Fruit fly (Drosophila melanogaster) whole organism, embryonic: ENCODE data around the gene Erk7.

Experiments
- Aef1 ChIP-seq: fragments of 200-800 bp; sonication (Bioruptor generic); IDR thresholded peaks from 3 replicates; pipeline ENCODE4 v1.3.6; 2022; ENCODE audit warnings: missing biosample characterization, missing genetic modification characterization
- Atf6 ChIP-seq: fragments of 200-800 bp; sonication (Bioruptor generic); IDR thresholded peaks from 2 replicates; pipeline ENCODE4 v1.3.6; 2022; ENCODE audit warnings: missing biosample characterization, missing genetic modification characterization
- CG11456 ChIP-seq: fragments of 200-800 bp; sonication (Bioruptor generic); IDR thresholded peaks from 3 replicates; pipeline ENCODE4 v1.3.6; 2022; ENCODE audit warnings: missing biosample characterization, missing genetic modification characterization
- CG12391 ChIP-seq: fragments of 200-800 bp; sonication (Bioruptor generic); optimal IDR thresholded peaks from 3 replicates; lab custom pipeline; 2018; ENCODE audit warnings: missing biosample characterization, mild to moderate bottlenecking, missing genetic modification characterization, moderate library complexity
- CG16813 ChIP-seq: fragments of 200-800 bp; sonication (Bioruptor generic); IDR thresholded peaks from 3 replicates; pipeline ENCODE4 v1.3.6; 2022; ENCODE audit warnings: missing biosample characterization, missing genetic modification characterization; ENCODE audit not compliant: partially characterized antibody
- CG17359 ChIP-seq: fragments of 200-800 bp; sonication (Bioruptor generic); optimal IDR thresholded peaks from 3 replicates; lab custom pipeline; 2018; ENCODE audit warnings: missing biosample characterization, mild to moderate bottlenecking, missing genetic modification characterization, moderate library complexity
- CG17802 ChIP-seq: fragments of 200-800 bp; sonication (Bioruptor generic); optimal IDR thresholded peaks from 2 replicates; lab custom pipeline; 2018; ENCODE audit warnings: missing biosample characterization, mild to moderate bottlenecking, missing genetic modification characterization, moderate library complexity
- CG18476 ChIP-seq: fragments of 200-800 bp; sonication (Bioruptor generic); optimal IDR thresholded peaks from 2 replicates; lab custom pipeline; 2016; ENCODE audit warnings: missing biosample characterization, mild to moderate bottlenecking, missing genetic modification characterization
- CG2116 ChIP-seq: fragments of 200-800 bp; sonication (Bioruptor generic); optimal IDR thresholded peaks from 3 replicates; lab custom pipeline; 2018; ENCODE audit warnings: missing biosample characterization, mild to moderate bottlenecking, missing genetic modification characterization
- CG2120 ChIP-seq: fragments of 200-800 bp; sonication (Bioruptor generic); optimal IDR thresholded peaks from 3 replicates; lab custom pipeline; 2016; ENCODE audit warnings: missing biosample characterization, missing genetic modification characterization
- CG2889 ChIP-seq: fragments of 200-800 bp; sonication (Bioruptor generic); IDR thresholded peaks from 3 replicates; pipeline ENCODE4 v1.3.6; 2022; ENCODE audit warnings: missing biosample characterization, missing genetic modification characterization
- CG3995 ChIP-seq: fragments of 200-800 bp; sonication (Bioruptor generic); optimal IDR thresholded peaks from 3 replicates; lab custom pipeline; 2016; ENCODE audit warnings: missing biosample characterization, missing genetic modification characterization
- CG4424 ChIP-seq: fragments of 200-800 bp; sonication (Bioruptor generic); optimal IDR thresholded peaks from 3 replicates; lab custom pipeline; 2016; ENCODE audit warnings: missing biosample characterization, missing genetic modification characterization
- CG8924 ChIP-seq: fragments of 200-800 bp; optimal IDR thresholded peaks from 3 replicates; lab custom pipeline; 2019; ENCODE audit warnings: missing biosample characterization, mild to moderate bottlenecking, missing genetic modification characterization, moderate library complexity
- CG9215 ChIP-seq: fragments of 200-800 bp; sonication (Bioruptor generic); IDR thresholded peaks from 2 replicates; pipeline ENCODE4 v1.3.6; 2022; ENCODE audit warnings: missing biosample characterization, missing genetic modification characterization
- CG9797 ChIP-seq: fragments of 200-800 bp; sonication (Bioruptor generic); optimal IDR thresholded peaks from 3 replicates; lab custom pipeline; 2018; ENCODE audit warnings: missing biosample characterization, mild to moderate bottlenecking, missing genetic modification characterization
- Chrac-16 ChIP-seq: fragments of 200-800 bp; sonication (Bioruptor generic); optimal IDR thresholded peaks from 3 replicates; lab custom pipeline; 2016; ENCODE audit warnings: missing biosample characterization, missing genetic modification characterization
- D19A ChIP-seq: fragments of 200-800 bp; optimal IDR thresholded peaks from 3 replicates; lab custom pipeline; 2019; ENCODE audit warnings: missing biosample characterization, mild to moderate bottlenecking, missing genetic modification characterization, moderate library complexity
- Dbx ChIP-seq: fragments of 200-800 bp; sonication (Bioruptor generic); IDR thresholded peaks from 3 replicates; pipeline ENCODE4 v1.3.6; 2022; ENCODE audit warnings: missing biosample characterization, missing genetic modification characterization
- ERR ChIP-seq: fragments of 200-800 bp; sonication (Bioruptor generic); optimal IDR thresholded peaks from 2 replicates; lab custom pipeline; 2016; ENCODE audit warnings: missing biosample characterization, missing genetic modification characterization
- Fer3 ChIP-seq: fragments of 200-800 bp; sonication (Bioruptor generic); optimal IDR thresholded peaks from 2 replicates; lab custom pipeline; 2018; ENCODE audit warnings: missing biosample characterization, mild to moderate bottlenecking, missing genetic modification characterization, moderate library complexity
- Hey ChIP-seq: fragments of 200-800 bp; sonication (Bioruptor generic); optimal IDR thresholded peaks from 3 replicates; lab custom pipeline; 2018; ENCODE audit warnings: missing biosample characterization, mild to moderate bottlenecking, missing genetic modification characterization
- Hr39 ChIP-seq: fragments of >200 bp; optimal IDR thresholded peaks from 2 replicates; lab custom pipeline; 2017
- Hsf ChIP-seq: fragments of 200-800 bp; sonication (Bioruptor generic); optimal IDR thresholded peaks from 3 replicates; lab custom pipeline; 2016; ENCODE audit warnings: missing biosample characterization, missing genetic modification characterization
- Lpt ChIP-seq: fragments of >200 bp; optimal IDR thresholded peaks from 2 replicates; lab custom pipeline; 2018; ENCODE audit warnings: missing biosample characterization, missing genetic modification characterization
- MESR4 ChIP-seq: fragments of 200-800 bp; sonication (Bioruptor generic); optimal IDR thresholded peaks from 2 replicates; lab custom pipeline; 2018; ENCODE audit warnings: missing biosample characterization, mild to moderate bottlenecking, missing genetic modification characterization, moderate library complexity
- NfI ChIP-seq: fragments of 200-800 bp; sonication (Bioruptor generic); optimal IDR thresholded peaks from 3 replicates; lab custom pipeline; 2018; ENCODE audit warnings: missing biosample characterization, mild to moderate bottlenecking, missing genetic modification characterization, moderate library complexity
- Opbp ChIP-seq: fragments of 200-800 bp; sonication (Bioruptor generic); IDR thresholded peaks from 3 replicates; pipeline ENCODE4 v1.3.6; 2022; ENCODE audit warnings: missing biosample characterization, missing genetic modification characterization; ENCODE audit not compliant: partially characterized antibody
- Stat92E ChIP-seq, 3 experiments: fragments of >200 bp in 2 of 3; fragments of 200-800 bp in 1 of 3; sonication (Bioruptor generic) in 1 of 3; optimal IDR thresholded peaks; 2 replicates each; lab custom pipeline; 2017 to 2019; ENCODE audit warnings: missing biosample characterization in 3 of 3, missing genetic modification characterization in 3 of 3, mild to moderate bottlenecking in 1 of 3, moderate library complexity in 1 of 3
- Taf1 ChIP-seq: fragments of 200-800 bp; sonication (Bioruptor generic); IDR thresholded peaks from 2 replicates; pipeline ENCODE4 v1.3.6; 2022; ENCODE audit warnings: missing biosample characterization, missing genetic modification characterization
- ap ChIP-seq: fragments of 200-800 bp; sonication (Bioruptor generic); IDR thresholded peaks from 2 replicates; pipeline ENCODE4 v1.3.6; 2022; ENCODE audit warnings: missing biosample characterization, missing genetic modification characterization
- ase ChIP-seq: fragments of 200-800 bp; sonication (Bioruptor generic); IDR thresholded peaks from 3 replicates; pipeline ENCODE4 v1.3.6; 2022; ENCODE audit warnings: missing biosample characterization, missing genetic modification characterization
- chn ChIP-seq: fragments of 200-800 bp; sonication (Bioruptor generic); optimal IDR thresholded peaks from 2 replicates; lab custom pipeline; 2016; ENCODE audit warnings: missing biosample characterization, missing genetic modification characterization
- ci ChIP-seq: fragments of 200-800 bp; sonication (Bioruptor generic); IDR thresholded peaks from 3 replicates; pipeline ENCODE4 v1.3.6; 2022; ENCODE audit warnings: missing biosample characterization, missing genetic modification characterization
- danr ChIP-seq: fragments of 200-800 bp; sonication (Bioruptor generic); IDR thresholded peaks from 2 replicates; pipeline ENCODE4 v1.3.6; 2022; ENCODE audit warnings: missing biosample characterization, missing genetic modification characterization
- dm ChIP-seq: fragments of 200-800 bp; sonication (Bioruptor generic); optimal IDR thresholded peaks from 3 replicates; lab custom pipeline; 2016; ENCODE audit warnings: missing biosample characterization, missing genetic modification characterization
- gsb ChIP-seq: fragments of 200-800 bp; sonication (Bioruptor generic); IDR thresholded peaks from 2 replicates; pipeline ENCODE4 v1.3.6; 2022; ENCODE audit warnings: missing biosample characterization, missing genetic modification characterization
- gt ChIP-seq: fragments of 200-800 bp; sonication (Bioruptor generic); IDR thresholded peaks from 2 replicates; pipeline ENCODE4 v1.3.6; 2022; ENCODE audit warnings: missing biosample characterization, missing genetic modification characterization
- inv ChIP-seq: fragments of 200-800 bp; sonication (Bioruptor generic); IDR thresholded peaks from 2 replicates; pipeline ENCODE4 v1.3.6; 2022; ENCODE audit warnings: missing biosample characterization, missing genetic modification characterization; ENCODE audit not compliant: partially characterized antibody
- kay ChIP-seq: fragments of 200-800 bp; sonication (Bioruptor generic); optimal IDR thresholded peaks from 2 replicates; lab custom pipeline; 2016; ENCODE audit warnings: missing biosample characterization, missing genetic modification characterization
- lola ChIP-seq, 3 experiments: fragments of >200 bp in 2 of 3; fragments of 200-800 bp in 1 of 3; sonication (Bioruptor generic) in 1 of 3; optimal IDR thresholded peaks; 2 replicates each; lab custom pipeline; 2017 to 2019; ENCODE audit warnings: missing biosample characterization in 3 of 3, missing genetic modification characterization in 3 of 3, mild to moderate bottlenecking in 1 of 3, moderate library complexity in 1 of 3
- nerfin-2 ChIP-seq: fragments of 200-800 bp; sonication (Bioruptor generic); IDR thresholded peaks from 2 replicates; pipeline ENCODE4 v1.3.6; 2022; ENCODE audit warnings: missing biosample characterization, missing genetic modification characterization; ENCODE audit not compliant: partially characterized antibody
- pho ChIP-seq: fragments of 200-800 bp; sonication (Bioruptor generic); optimal IDR thresholded peaks from 2 replicates; lab custom pipeline; 2016; ENCODE audit warnings: missing biosample characterization, missing genetic modification characterization
- pros ChIP-seq: fragments of 200-800 bp; sonication (Bioruptor generic); optimal IDR thresholded peaks from 3 replicates; lab custom pipeline; 2019; ENCODE audit warnings: missing biosample characterization, mild to moderate bottlenecking, missing genetic modification characterization, moderate library complexity
- sima ChIP-seq: fragments of 200-800 bp; sonication (Bioruptor generic); optimal IDR thresholded peaks from 2 replicates; lab custom pipeline; 2016; ENCODE audit warnings: missing biosample characterization, missing genetic modification characterization
- sqz ChIP-seq: fragments of 200-800 bp; sonication (Bioruptor generic); optimal IDR thresholded peaks from 3 replicates; lab custom pipeline; 2018; ENCODE audit warnings: missing biosample characterization, mild to moderate bottlenecking, missing genetic modification characterization
- stwl ChIP-seq: fragments of 200-800 bp; sonication (Bioruptor generic); optimal IDR thresholded peaks from 3 replicates; lab custom pipeline; 2018; ENCODE audit warnings: missing biosample characterization, mild to moderate bottlenecking, missing genetic modification characterization, moderate library complexity
- tll ChIP-seq, 2 experiments: fragments of 200-800 bp in 1 of 2; fragments of >200 bp in 1 of 2; sonication (Bioruptor generic) in 1 of 2; optimal IDR thresholded peaks; 2 replicates each; lab custom pipeline; 2017 to 2019; ENCODE audit warnings: missing biosample characterization in 2 of 2, missing genetic modification characterization in 2 of 2, mild to moderate bottlenecking in 1 of 2, moderate library complexity in 1 of 2
- twi ChIP-seq: fragments of 200-800 bp; optimal IDR thresholded peaks from 2 replicates; lab custom pipeline; 2019; ENCODE audit warnings: missing biosample characterization, mild to moderate bottlenecking, missing genetic modification characterization, moderate library complexity
- unc-4 ChIP-seq: fragments of 200-800 bp; sonication (Bioruptor generic); IDR thresholded peaks from 2 replicates; pipeline ENCODE4 v1.3.6; 2022; ENCODE audit warnings: missing biosample characterization, missing genetic modification characterization; ENCODE audit not compliant: partially characterized antibody

Erk7 gene

DNA sequence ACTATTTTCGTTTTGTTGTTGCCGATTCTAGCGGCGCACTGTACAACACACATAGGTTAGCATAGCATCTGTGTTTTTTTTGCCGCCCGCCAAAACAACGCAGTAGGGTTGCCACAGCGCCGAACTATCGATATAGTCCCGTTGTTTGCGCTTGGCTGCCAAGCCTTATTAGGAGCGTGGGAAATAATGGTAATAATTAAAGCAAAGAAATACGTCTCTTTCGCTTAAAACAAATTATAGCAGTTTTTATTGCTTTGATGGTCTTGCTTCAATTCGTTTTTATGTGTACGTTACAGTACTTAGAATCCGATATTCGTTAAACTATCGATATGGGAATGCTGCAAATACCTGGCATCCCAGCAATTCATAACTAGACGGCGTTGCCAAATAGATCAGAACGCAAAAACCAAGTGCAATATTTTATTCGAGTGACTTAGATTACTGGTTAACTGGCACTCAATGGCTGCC, 24.0 kb downstream of the Erk7 start, which contains the start of the genes mxc and Larp7 (continued):
- TF ChIP-seq CG12391 (tag; lab: Kevin White, UChicago) = peak; percentile 65
- no peak for TF ChIP-seq MESR4 (GFP tag; lab: Kevin White, UChicago)
- TF ChIP-seq sqz = no peak
- no peak for TF ChIP-seq Hr39 (lab: Kevin White, UChicago)
- peak; percentile 27 for TF ChIP-seq CG18476
- peak; percentile 60 for TF ChIP-seq NfI (GFP tag; lab: Kevin White, UChicago)
- no peak for TF ChIP-seq gt
- TF ChIP-seq CG11456 (GFP tag; lab: Robert Waterston, UW) = 0 out of 3 replicates have a peak, but pooled peaks have one; percentile 44
- peak; percentile 24 for TF ChIP-seq ERR (GFP tag; lab: Kevin White, UChicago)
- peak; percentile 38; the same call in 1 of the 3 replicates for TF ChIP-seq CG2889
- peak; percentile 71 for TF ChIP-seq CG2116 (GFP tag; lab: Kevin White, UChicago)
- TF ChIP-seq Hey (tag; lab: Kevin White, UChicago) = no peak
- TF ChIP-seq CG9215 (GFP tag; lab: Robert Waterston, UW) = peak; percentile 74
- peak; percentile 71; the same call in 2 of the 3 replicates for TF ChIP-seq Opbp (GFP tag; lab: Robert Waterston, UW)
- peak; percentile 81 for TF ChIP-seq nerfin-2 (GFP tag; lab: Robert Waterston, UW)
- TF ChIP-seq danr (GFP tag; lab: Robert Waterston, UW) = peak; percentile 35; the same call in 1 of the 2 replicates
- TF ChIP-seq Stat92E (GFP tag; optimal IDR thresholded peaks at IDR 0.05; lab: Kevin White, UChicago) = no peak
- peak; percentile 49 for TF ChIP-seq chn (GFP tag; lab: Kevin White, UChicago)
- no peak for TF ChIP-seq CG17359 (tag; lab: Kevin White, UChicago)
- peak; percentile 16 for TF ChIP-seq CG17802 (tag; lab: Kevin White, UChicago)
- TF ChIP-seq pros (GFP tag; lab: Kevin White, UChicago) = no peak
- peak; percentile 92 for TF ChIP-seq unc-4 (GFP tag; lab: Robert Waterston, UW)
- peak; percentile 11 for TF ChIP-seq CG3995
- peak; percentile 14 for TF ChIP-seq kay (GFP tag; lab: Kevin White, UChicago)
- peak; percentile 91 for TF ChIP-seq CG16813 (GFP tag; lab: Robert Waterston, UW)
- TF ChIP-seq Aef1 (GFP tag; lab: Robert Waterston, UW) = peak; percentile 62
- TF ChIP-seq Fer3 (tag; lab: Kevin White, UChicago) = no peak
- 0 out of 3 replicates have a peak, but pooled peaks have one; percentile 51 for TF ChIP-seq ci (GFP tag; lab: Robert Waterston, UW)
- peak in 1 of 3 experiments; percentile 53 for TF ChIP-seq lola (GFP tag; optimal IDR thresholded peaks at IDR 0.05; lab: Kevin White, UChicago)
- peak in 1 of 2 experiments; percentile 85 for TF ChIP-seq tll (GFP tag; optimal IDR thresholded peaks at IDR 0.05; lab: Kevin White, UChicago)
- TF ChIP-seq ap (GFP tag; lab: Robert Waterston, UW) = no peak
- peak; percentile 40; the same call in 1 of the 2 replicates for TF ChIP-seq Atf6 (GFP tag; lab: Robert Waterston, UW)
- peak; percentile 82 for TF ChIP-seq CG2120
- no peak for TF ChIP-seq ase (GFP tag; lab: Robert Waterston, UW)
- TF ChIP-seq Taf1 (GFP tag; lab: Robert Waterston, UW) = 0 out of 2 replicates have a peak, but pooled peaks have one; percentile 28
- no peak for TF ChIP-seq gsb
- TF ChIP-seq Lpt (GFP tag; lab: Kevin White, UChicago) = no peak
- peak; percentile 53 for TF ChIP-seq CG9797 (GFP tag; lab: Kevin White, UChicago)
- TF ChIP-seq dm (GFP tag; lab: Kevin White, UChicago) = peak; percentile 76
- peak; percentile 34 for TF ChIP-seq CG4424 (GFP tag; lab: Kevin White, UChicago)
- TF ChIP-seq inv (GFP tag; lab: Robert Waterston, UW) = peak; percentile 88
- no peak for TF ChIP-seq sima (GFP tag; lab: Kevin White, UChicago)
- peak; percentile 67 for TF ChIP-seq Chrac-16 (GFP tag; lab: Kevin White, UChicago)
- peak; percentile 58; the same call in 1 of the 3 replicates for TF ChIP-seq Dbx
- TF ChIP-seq D19A (tag; lab: Kevin White, UChicago) = no peak
- peak; percentile 66 for TF ChIP-seq Hsf
- peak; percentile 60 for TF ChIP-seq stwl (tag; lab: Kevin White, UChicago)
- peak; percentile 69 for TF ChIP-seq twi (tag; lab: Kevin White, UChicago)
- TF ChIP-seq CG8924 (tag; lab: Kevin White, UChicago) = peak; percentile 53
- peak; percentile 70 for TF ChIP-seq pho (GFP tag; lab: Kevin White, UChicago)
